2 fruit fly cellular contexts compared by ENCODE assay signal in the genomic region with DNA sequence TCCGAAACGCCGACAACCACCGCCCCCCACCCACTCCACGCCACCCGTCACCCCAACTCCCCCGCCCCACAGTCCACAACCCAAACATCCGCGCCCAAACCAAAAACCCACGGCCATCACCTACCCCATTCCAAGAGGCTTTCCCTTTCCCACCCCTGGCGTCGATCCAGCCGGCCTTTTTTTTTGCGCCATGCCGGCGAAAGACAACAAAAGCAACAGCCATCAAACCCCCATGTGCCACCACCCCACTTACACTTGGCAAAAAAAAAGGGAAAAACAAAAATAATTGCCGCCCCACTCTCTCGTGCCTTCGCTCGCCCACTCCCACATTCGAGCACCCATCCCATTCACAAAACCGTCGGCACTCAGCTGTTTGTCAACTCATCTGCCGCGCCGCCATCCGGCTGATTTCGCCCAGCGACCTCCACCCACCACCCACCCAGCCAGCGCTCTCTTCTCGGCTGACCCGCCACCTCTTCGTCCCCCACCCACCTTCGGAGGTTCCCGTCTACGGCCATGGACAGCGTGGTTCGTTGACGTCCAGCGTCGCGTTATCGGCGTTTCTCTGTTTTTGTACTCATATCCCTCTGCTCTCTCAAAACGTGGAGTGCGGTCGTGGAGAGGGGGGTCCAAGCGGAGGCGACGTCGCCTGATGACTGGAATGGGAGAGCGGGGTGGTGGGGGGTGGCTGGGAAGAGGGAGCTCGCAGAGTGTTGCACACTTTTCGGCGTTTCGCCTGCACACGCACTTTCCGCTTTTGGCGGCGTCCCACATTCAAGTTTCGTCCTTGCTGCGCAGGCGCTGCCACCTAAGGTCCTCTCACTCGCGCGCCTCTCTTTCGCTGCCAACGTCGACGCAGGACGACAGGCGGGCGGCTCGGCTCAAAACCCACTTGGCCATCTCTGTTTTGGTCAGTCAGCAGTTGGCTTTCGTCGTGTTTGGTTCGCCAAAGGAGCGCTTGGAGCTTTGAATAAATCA.
TF ChIP-seq lines count a peak whose summit lies in the region.

No protein-coding gene starts in this region.

TF ChIP-seq in whole organism, embryonic, 481 proteins besides CTCF, POLR2A, EP300 and RAD21 (continued from another document):
- TF ChIP-seq Trl (optimal IDR thresholded peaks at IDR 0.05; lab: Kevin White, UChicago) (peak; percentile 23 to 30), Trl (GFP tag; optimal IDR thresholded peaks at IDR 0.05; lab: Kevin White, UChicago) (no peak), PHDP (tag; optimal IDR thresholded peaks at IDR 0.05; lab: Kevin White, UChicago) (no peak), HHEX (GFP tag; optimal IDR thresholded peaks at IDR 0.05; lab: Kevin White, UChicago) (no peak), Adf1 (GFP tag; IDR thresholded peaks at IDR 0.05; lab: Robert Waterston, UW) (peak; percentile 86), amos (GFP tag; IDR thresholded peaks at IDR 0.05; lab: Robert Waterston, UW; ENCODE audit: partially characterized antibody) (0 out of 2 replicates have a peak, but pooled peaks have one; percentile 9), ewg (GFP tag; optimal IDR thresholded peaks at IDR 0.05; lab: Kevin White, UChicago) (peak; percentile 92)

TF ChIP-seq in whole organism, prepupa, 60 proteins besides CTCF, POLR2A, EP300 and RAD21 (continued from another document):
- TF ChIP-seq Ets96B (tag; optimal IDR thresholded peaks at IDR 0.05; lab: Kevin White, UChicago) (no peak), Sox15 (GFP tag; optimal IDR thresholded peaks at IDR 0.05; lab: Kevin White, UChicago) (no peak), salr (GFP tag; optimal IDR thresholded peaks at IDR 0.05; lab: Kevin White, UChicago) (no peak), Gug (GFP tag; IDR thresholded peaks at IDR 0.05; lab: Robert Waterston, UW) (no peak), Eip75B (GFP tag; optimal IDR thresholded peaks at IDR 0.05; lab: Kevin White, UChicago) (no peak), Hr39 (GFP tag; optimal IDR thresholded peaks at IDR 0.05; lab: Kevin White, UChicago) (no peak), CG10631 (GFP tag; optimal IDR thresholded peaks at IDR 0.05; lab: Kevin White, UChicago) (no peak), CG8119 (GFP tag; IDR thresholded peaks at IDR 0.05; lab: Robert Waterston, UW) (0 out of 3 replicates have a peak, but pooled peaks have one; percentile 21), OdsH (GFP tag; optimal IDR thresholded peaks at IDR 0.05; lab: Kevin White, UChicago) (no peak), ss (GFP tag; optimal IDR thresholded peaks at IDR 0.05; lab: Kevin White, UChicago) (peak; percentile 4 to 17), Eip93F (GFP tag; optimal IDR thresholded peaks at IDR 0.05; lab: Kevin White, UChicago) (no peak), spab (GFP tag; optimal IDR thresholded peaks at IDR 0.05; lab: Kevin White, UChicago) (peak; percentile 25), Blimp-1 (GFP tag; optimal IDR thresholded peaks at IDR 0.05; lab: Kevin White, UChicago) (no peak), CG9139 (GFP tag; optimal IDR thresholded peaks at IDR 0.05; lab: Kevin White, UChicago) (peak; percentile 8), achi (GFP tag; optimal IDR thresholded peaks at IDR 0.05; lab: Kevin White, UChicago) (no peak), Smox (GFP tag; optimal IDR thresholded peaks at IDR 0.05; lab: Kevin White, UChicago) (no peak), acj6 (GFP tag; optimal IDR thresholded peaks at IDR 0.05; lab: Kevin White, UChicago) (no peak), CG6163 (GFP tag; IDR thresholded peaks at IDR 0.05; lab: Robert Waterston, UW) (0 out of 3 replicates have a peak, but pooled peaks have one; percentile 35), topi (GFP tag; optimal IDR thresholded peaks at IDR 0.05; lab: Kevin White, UChicago) (no peak), CG8632 (GFP tag; optimal IDR thresholded peaks at IDR 0.05; lab: Kevin White, UChicago) (no peak), CG31627 (GFP tag; optimal IDR thresholded peaks at IDR 0.05; lab: Kevin White, UChicago) (no peak), Ets21C (GFP tag; optimal IDR thresholded peaks at IDR 0.05; lab: Kevin White, UChicago) (no peak), vri (GFP tag; optimal IDR thresholded peaks at IDR 0.05; lab: Kevin White, UChicago) (no peak), CG1621 (tag; optimal IDR thresholded peaks at IDR 0.05; lab: Kevin White, UChicago) (no peak), CG8319 (GFP tag; optimal IDR thresholded peaks at IDR 0.05; lab: Kevin White, UChicago) (no peak), CG7368 (GFP tag; optimal IDR thresholded peaks at IDR 0.05; lab: Kevin White, UChicago) (peak; percentile 1), CG10669 (GFP tag; optimal IDR thresholded peaks at IDR 0.05; lab: Kevin White, UChicago) (no peak), lz (GFP tag; optimal IDR thresholded peaks at IDR 0.05; lab: Kevin White, UChicago) (no peak), esn (GFP tag; optimal IDR thresholded peaks at IDR 0.05; lab: Kevin White, UChicago) (no peak), CG34406 (GFP tag; optimal IDR thresholded peaks at IDR 0.05; lab: Kevin White, UChicago) (no peak), fkh (GFP tag; optimal IDR thresholded peaks at IDR 0.05; lab: Kevin White, UChicago) (no peak), CG11294 (GFP tag; IDR thresholded peaks at IDR 0.05; lab: Robert Waterston, UW) (no peak), net (GFP tag; optimal IDR thresholded peaks at IDR 0.05; lab: Kevin White, UChicago) (no peak), CG3032 (tag; optimal IDR thresholded peaks at IDR 0.05; lab: Kevin White, UChicago) (peak; percentile 8), CG6792 (GFP tag; optimal IDR thresholded peaks at IDR 0.05; lab: Kevin White, UChicago) (no peak), CG3919 (GFP tag; optimal IDR thresholded peaks at IDR 0.05; lab: Kevin White, UChicago) (no peak), CG6276 (GFP tag; optimal IDR thresholded peaks at IDR 0.05; lab: Kevin White, UChicago) (no peak), CG11762 (GFP tag; optimal IDR thresholded peaks at IDR 0.05; lab: Kevin White, UChicago; ENCODE audit: insufficient read depth) (no peak), CG32006 (GFP tag; optimal IDR thresholded peaks at IDR 0.05; lab: Kevin White, UChicago) (no peak)
